Fruit fly (Drosophila melanogaster) whole organism, embryonic: ENCODE data around the gene CG42784.
A peak's percentile ranks its signal among the peaks of the same experiment; 100 is the strongest.

Source experiments
- Awh ChIP-seq: fragments of 200-800 bp; sonication (Bioruptor generic); IDR thresholded peaks from 2 replicates; pipeline ENCODE4, ENCODE4 v1.3.6; 2022; ENCODE audit warnings: missing biosample characterization, missing genetic modification characterization
- Bteb2 ChIP-seq: fragments of 200-800 bp; sonication (Bioruptor generic); optimal IDR thresholded peaks from 2 replicates; lab custom pipeline; 2016; ENCODE audit warnings: missing biosample characterization, missing genetic modification characterization
- CG11093 ChIP-seq: fragments of 200-800 bp; sonication (Bioruptor generic); IDR thresholded peaks from 3 replicates; pipeline ENCODE4 v1.3.6; 2022; ENCODE audit warnings: missing biosample characterization, missing genetic modification characterization
- CG12104 ChIP-seq: fragments of 200-800 bp; sonication (Bioruptor generic); optimal IDR thresholded peaks from 3 replicates; lab custom pipeline; 2016; ENCODE audit warnings: missing biosample characterization, missing genetic modification characterization
- CG14860 ChIP-seq: fragments of 200-800 bp; sonication (Bioruptor generic); IDR thresholded peaks from 3 replicates; pipeline ENCODE4 v1.3.6; 2022; ENCODE audit warnings: missing biosample characterization, missing genetic modification characterization; ENCODE audit not compliant: partially characterized antibody
- CG17568 ChIP-seq: fragments of 200-800 bp; sonication (Bioruptor generic); optimal IDR thresholded peaks from 2 replicates; lab custom pipeline; 2018; ENCODE audit warnings: missing biosample characterization, mild to moderate bottlenecking, missing genetic modification characterization, moderate library complexity
- CG33213 ChIP-seq: fragments of 200-800 bp; sonication (Bioruptor generic); optimal IDR thresholded peaks from 3 replicates; lab custom pipeline; 2016; ENCODE audit warnings: missing biosample characterization, missing genetic modification characterization
- CG3407 ChIP-seq: fragments of 200-800 bp; sonication (Bioruptor generic); optimal IDR thresholded peaks from 2 replicates; lab custom pipeline; 2018; ENCODE audit warnings: missing biosample characterization, mild to moderate bottlenecking, missing genetic modification characterization
- CG4730 ChIP-seq: fragments of 200-800 bp; sonication (Bioruptor generic); IDR thresholded peaks from 2 replicates; pipeline ENCODE4 v1.3.6; 2022; ENCODE audit warnings: missing biosample characterization, missing genetic modification characterization
- CG5180 ChIP-seq: fragments of 200-800 bp; sonication (Bioruptor generic); optimal IDR thresholded peaks from 3 replicates; lab custom pipeline; 2017; ENCODE audit warnings: missing biosample characterization, missing genetic modification characterization, mild to moderate bottlenecking, moderate library complexity, missing genetic modification reagents
- CG5953 ChIP-seq: fragments of 200-800 bp; sonication (Bioruptor generic); IDR thresholded peaks from 2 replicates; pipeline ENCODE4 v1.3.6; 2022; ENCODE audit warnings: missing biosample characterization, missing genetic modification characterization
- CG6272 ChIP-seq: fragments of 200-800 bp; sonication (Bioruptor generic); IDR thresholded peaks from 2 replicates; pipeline ENCODE4 v1.3.6; 2022; ENCODE audit warnings: missing biosample characterization, missing genetic modification characterization
- CG7745 ChIP-seq: fragments of 200-800 bp; sonication (Bioruptor generic); optimal IDR thresholded peaks from 2 replicates; lab custom pipeline; 2018; ENCODE audit warnings: missing biosample characterization, mild to moderate bottlenecking, missing genetic modification characterization, moderate library complexity
- CG9932 ChIP-seq: fragments of 200-800 bp; sonication (Bioruptor generic); IDR thresholded peaks from 2 replicates; pipeline ENCODE4 v1.3.6; 2022; ENCODE audit warnings: missing biosample characterization, missing genetic modification characterization
- HHEX ChIP-seq: fragments of 200-800 bp; sonication (Bioruptor generic); optimal IDR thresholded peaks from 3 replicates; lab custom pipeline; 2017; ENCODE audit warnings: missing biosample characterization, mild to moderate bottlenecking, missing genetic modification characterization, missing genetic modification reagents
- Hr39 ChIP-seq: fragments of >200 bp; optimal IDR thresholded peaks from 2 replicates; lab custom pipeline; 2017
- Mad ChIP-seq: fragments of 200-800 bp; sonication (Bioruptor generic); optimal IDR thresholded peaks from 2 replicates; lab custom pipeline; 2016; ENCODE audit warnings: missing biosample characterization, missing genetic modification characterization
- Pdp1 ChIP-seq, 2 experiments: fragments of 200-800 bp; sonication (Bioruptor generic); optimal IDR thresholded peaks; 3 replicates each; lab custom pipeline; 2016; ENCODE audit warnings: missing biosample characterization in 2 of 2, missing genetic modification characterization in 2 of 2, mild to moderate bottlenecking in 1 of 2, moderate library complexity in 1 of 2
- Ravus ChIP-seq: fragments of 200-800 bp; sonication (Bioruptor generic); IDR thresholded peaks from 2 replicates; pipeline ENCODE4 v1.3.6; 2022; ENCODE audit warnings: missing biosample characterization, missing genetic modification characterization
- Scr ChIP-seq: fragments of 200-800 bp; sonication (Bioruptor generic); IDR thresholded peaks from 2 replicates; pipeline ENCODE4 v1.3.6; 2022; ENCODE audit warnings: missing biosample characterization, missing genetic modification characterization; ENCODE audit not compliant: partially characterized antibody
- Sry-δ ChIP-seq: fragments of 200-800 bp; sonication (Bioruptor generic); optimal IDR thresholded peaks from 2 replicates; lab custom pipeline; 2016; ENCODE audit warnings: missing biosample characterization, missing genetic modification characterization
- Tbp ChIP-seq: fragments of >200 bp; optimal IDR thresholded peaks from 2 replicates; lab custom pipeline; 2018; ENCODE audit warnings: missing biosample characterization, missing genetic modification characterization
- ab ChIP-seq: fragments of 200-800 bp; sonication (Bioruptor generic); optimal IDR thresholded peaks from 2 replicates; lab custom pipeline; 2016; ENCODE audit warnings: missing biosample characterization, missing genetic modification characterization
- ash1 ChIP-seq: fragments of 200-800 bp; sonication (Bioruptor generic); optimal IDR thresholded peaks from 2 replicates; lab custom pipeline; 2018; ENCODE audit warnings: missing biosample characterization, mild to moderate bottlenecking, missing genetic modification characterization
- bab2 ChIP-seq: fragments of 200-800 bp; sonication (Bioruptor generic); optimal IDR thresholded peaks from 2 replicates; lab custom pipeline; 2016; ENCODE audit warnings: missing biosample characterization, missing genetic modification characterization
- btn ChIP-seq: fragments of 200-800 bp; sonication (Bioruptor generic); optimal IDR thresholded peaks from 2 replicates; lab custom pipeline; 2016; ENCODE audit warnings: missing biosample characterization, missing genetic modification characterization
- cato ChIP-seq: fragments of 200-800 bp; sonication (Bioruptor generic); optimal IDR thresholded peaks from 2 replicates; lab custom pipeline; 2016; ENCODE audit warnings: missing biosample characterization, missing genetic modification characterization, borderline replicate concordance
- crp ChIP-seq, 2 experiments: fragments of 200-800 bp; sonication (Bioruptor generic); optimal IDR thresholded peaks; 2 replicates in 1 of 2; 3 replicates in 1 of 2; lab custom pipeline; 2017; ENCODE audit warnings: missing biosample characterization in 2 of 2, missing genetic modification characterization in 2 of 2, mild to moderate bottlenecking in 1 of 2, moderate library complexity in 1 of 2
- da ChIP-seq: fragments of 200-800 bp; sonication (Bioruptor generic); optimal IDR thresholded peaks from 2 replicates; lab custom pipeline; 2016; ENCODE audit warnings: missing biosample characterization, missing genetic modification characterization
- dimm ChIP-seq: fragments of 200-800 bp; sonication (Bioruptor generic); IDR thresholded peaks from 2 replicates; pipeline ENCODE4 v1.3.6; 2022; ENCODE audit warnings: missing biosample characterization, missing genetic modification characterization
- dmrt99B ChIP-seq: fragments of 200-800 bp; sonication (Bioruptor generic); optimal IDR thresholded peaks from 2 replicates; lab custom pipeline; 2018; ENCODE audit warnings: missing biosample characterization, mild to moderate bottlenecking, missing genetic modification characterization, moderate library complexity
- dpn ChIP-seq, 2 experiments: fragments of 200-800 bp; sonication (Bioruptor generic); optimal IDR thresholded peaks; 3 replicates each; lab custom pipeline; 2016; ENCODE audit warnings: missing biosample characterization in 2 of 2, missing genetic modification characterization in 2 of 2
- gcm2 ChIP-seq: fragments of 200-800 bp; sonication (Bioruptor generic); optimal IDR thresholded peaks from 2 replicates; lab custom pipeline; 2016; ENCODE audit warnings: missing biosample characterization, missing genetic modification characterization
- gsb-n ChIP-seq: fragments of 200-800 bp; sonication (Bioruptor generic); optimal IDR thresholded peaks from 3 replicates; lab custom pipeline; 2018; ENCODE audit warnings: missing biosample characterization, mild to moderate bottlenecking, missing genetic modification characterization
- jigr1 ChIP-seq: fragments of 200-800 bp; sonication (Bioruptor generic); IDR thresholded peaks from 3 replicates; pipeline ENCODE4 v1.3.6; 2022; ENCODE audit warnings: missing biosample characterization, missing genetic modification characterization
- kay ChIP-seq: fragments of 200-800 bp; sonication (Bioruptor generic); optimal IDR thresholded peaks from 2 replicates; lab custom pipeline; 2016; ENCODE audit warnings: missing biosample characterization, missing genetic modification characterization
- lov ChIP-seq, 2 experiments: fragments of 200-800 bp in 1 of 2; fragments of >200 bp in 1 of 2; sonication (Bioruptor generic) in 1 of 2; IDR thresholded peaks in 1 of 2; optimal IDR thresholded peaks in 1 of 2; 2 replicates in 1 of 2; 3 replicates in 1 of 2; pipeline versions ENCODE4 v1.3.6 to Lab custom; 2017 to 2022; ENCODE audit warnings: missing biosample characterization in 1 of 2, missing genetic modification characterization in 1 of 2
- pnt ChIP-seq: fragments of 200-800 bp; sonication (Bioruptor generic); optimal IDR thresholded peaks from 3 replicates; lab custom pipeline; 2016; ENCODE audit warnings: missing biosample characterization, missing genetic modification characterization
- prd ChIP-seq, 3 experiments: fragments of >200 bp in 2 of 3; fragments of 200-800 bp in 1 of 3; sonication (Bioruptor generic) in 1 of 3; optimal IDR thresholded peaks in 2 of 3; IDR thresholded peaks in 1 of 3; 2 replicates in 2 of 3; 3 replicates in 1 of 3; pipeline versions ENCODE4 v1.3.6 to Lab custom; 2017 to 2022; ENCODE audit warnings: missing biosample characterization in 1 of 3, missing genetic modification characterization in 1 of 3
- pum ChIP-seq: fragments of 200-800 bp; sonication (Bioruptor generic); optimal IDR thresholded peaks from 2 replicates; lab custom pipeline; 2016; ENCODE audit warnings: missing biosample characterization, missing genetic modification characterization
- sisA ChIP-seq: fragments of 200-800 bp; sonication (Bioruptor generic); IDR thresholded peaks from 2 replicates; pipeline ENCODE4 v1.3.6; 2022; ENCODE audit warnings: missing biosample characterization, missing genetic modification characterization
- sob ChIP-seq: fragments of 200-800 bp; sonication (Bioruptor generic); IDR thresholded peaks from 2 replicates; pipeline ENCODE4 v1.3.6; 2022; ENCODE audit warnings: missing biosample characterization, missing genetic modification characterization
- stwl ChIP-seq: fragments of 200-800 bp; sonication (Bioruptor generic); optimal IDR thresholded peaks from 3 replicates; lab custom pipeline; 2018; ENCODE audit warnings: missing biosample characterization, mild to moderate bottlenecking, missing genetic modification characterization, moderate library complexity
- trem ChIP-seq: fragments of 200-800 bp; optimal IDR thresholded peaks from 3 replicates; lab custom pipeline; 2019; ENCODE audit warnings: missing biosample characterization, mild to moderate bottlenecking, missing genetic modification characterization, moderate library complexity
- tup ChIP-seq: fragments of 200-800 bp; sonication (Bioruptor generic); optimal IDR thresholded peaks from 2 replicates; lab custom pipeline; 2016; ENCODE audit warnings: missing biosample characterization, mild to moderate bottlenecking, missing genetic modification characterization, moderate library complexity
- unpg ChIP-seq: fragments of 200-800 bp; sonication (Bioruptor generic); optimal IDR thresholded peaks from 3 replicates; lab custom pipeline; 2018; ENCODE audit warnings: missing biosample characterization, mild to moderate bottlenecking, missing genetic modification characterization, moderate library complexity
- zen ChIP-seq: fragments of 200-800 bp; sonication (Bioruptor generic); optimal IDR thresholded peaks from 3 replicates; lab custom pipeline; 2018; ENCODE audit warnings: missing biosample characterization, mild to moderate bottlenecking, missing genetic modification characterization, moderate library complexity

Gene CG42784

DNA sequence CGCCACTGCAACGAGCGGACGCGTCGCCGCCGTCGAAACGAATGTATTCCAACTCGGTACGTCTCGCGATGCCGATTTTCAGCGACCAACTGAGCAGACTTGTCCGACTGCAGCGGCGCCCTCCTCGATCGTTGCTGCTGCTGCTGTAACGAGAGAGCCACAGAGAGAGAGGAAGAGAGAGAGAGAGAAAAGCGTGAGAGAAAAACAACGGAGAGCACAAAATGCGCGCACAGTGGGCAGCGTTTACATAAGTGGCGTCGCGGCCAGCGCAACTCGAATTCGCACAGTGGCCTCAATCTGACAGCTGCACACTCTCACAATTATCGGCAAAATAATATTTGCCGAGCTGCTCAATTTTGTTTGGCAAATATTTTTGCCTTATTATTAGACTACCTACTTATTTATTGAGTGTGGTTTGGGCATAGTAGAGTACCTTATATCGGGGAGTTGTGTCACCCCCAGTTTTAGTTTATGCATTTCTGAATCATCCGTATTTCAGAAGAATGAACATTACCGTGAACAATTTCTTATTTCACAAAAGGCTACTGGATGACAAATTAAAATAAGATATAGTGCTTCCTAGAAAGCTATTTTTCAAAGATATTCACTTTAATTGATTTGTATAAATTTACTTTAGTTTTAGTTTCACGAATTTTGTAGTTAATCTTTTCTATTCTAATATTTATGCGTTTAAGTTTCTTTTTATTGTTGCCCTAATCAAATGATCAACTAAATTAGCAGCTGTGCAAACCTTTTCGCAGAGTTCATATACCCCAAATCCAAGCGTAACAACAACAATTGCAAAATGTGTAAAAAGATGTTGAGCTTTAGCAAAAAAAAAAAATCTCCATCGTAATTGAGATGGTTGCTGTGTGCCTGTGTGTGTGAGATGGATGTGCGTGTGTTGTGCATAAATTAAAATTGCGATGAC is 98.4 kb downstream of the CG42784 start (continued):
- TF ChIP-seq prd (optimal IDR thresholded peaks at IDR 0.05; lab: Kevin White, UChicago): no peak
- peak; percentile 77 for TF ChIP-seq prd (GFP tag; IDR thresholded peaks at IDR 0.05; lab: Robert Waterston, UW)
- peak; percentile 20 for TF ChIP-seq cato (GFP tag; lab: Kevin White, UChicago)
- peak; percentile 58; the same call in 2 of the 3 replicates for TF ChIP-seq CG11093 (GFP tag; lab: Robert Waterston, UW)
- TF ChIP-seq CG5180: peak; percentile 17
- peak; percentile 85 for TF ChIP-seq CG9932 (GFP tag; lab: Robert Waterston, UW)
- peak; percentile 49 for TF ChIP-seq gsb-n
- TF ChIP-seq Tbp: no peak
- peak; percentile 66 for TF ChIP-seq dmrt99B
- TF ChIP-seq jigr1: no peak
- TF ChIP-seq kay: peak; percentile 68
- no peak for TF ChIP-seq Scr (GFP tag; lab: Robert Waterston, UW)
- TF ChIP-seq lov (optimal IDR thresholded peaks at IDR 0.05; lab: Kevin White, UChicago): no peak
- TF ChIP-seq lov (GFP tag; IDR thresholded peaks at IDR 0.05; lab: Robert Waterston, UW): peak; percentile 56; the same call in 1 of the 3 replicates
- peak; percentile 59 for TF ChIP-seq unpg (GFP tag; lab: Kevin White, UChicago)
- peak; percentile 40 for TF ChIP-seq Mad
- peak; percentile 44 for TF ChIP-seq CG5953 (GFP tag; lab: Robert Waterston, UW)
- peak; percentile 4 for TF ChIP-seq trem
- peak; percentile 66 for TF ChIP-seq pum (GFP tag; lab: Kevin White, UChicago)
- peak; percentile 58 for TF ChIP-seq pnt (GFP tag; lab: Kevin White, UChicago)
- no peak; the same call in 1 of the 2 replicates for TF ChIP-seq Ravus (GFP tag; lab: Robert Waterston, UW)
- TF ChIP-seq bab2 (GFP tag; lab: Kevin White, UChicago): peak; percentile 69
- TF ChIP-seq zen (tag; lab: Kevin White, UChicago): peak; percentile 30
- no peak for TF ChIP-seq gcm2 (GFP tag; lab: Kevin White, UChicago)
- no peak for TF ChIP-seq CG4730 (GFP tag; lab: Robert Waterston, UW)
- peak; percentile 35 for TF ChIP-seq CG17568 (GFP tag; lab: Kevin White, UChicago)
- no peak for TF ChIP-seq CG3407 (GFP tag; lab: Kevin White, UChicago)
- peak; percentile 61; the same call in 1 of the 2 replicates for TF ChIP-seq CG6272 (GFP tag; lab: Robert Waterston, UW)
- TF ChIP-seq Bteb2: peak; percentile 40
- no peak for TF ChIP-seq crp (GFP tag; optimal IDR thresholded peaks at IDR 0.05; lab: Kevin White, UChicago)
- TF ChIP-seq CG33213 (GFP tag; lab: Kevin White, UChicago): peak; percentile 62
- no peak for TF ChIP-seq btn (GFP tag; lab: Kevin White, UChicago)
- TF ChIP-seq stwl: no peak
- TF ChIP-seq Hr39 (lab: Kevin White, UChicago): no peak
- 0 out of 2 replicates have a peak, but pooled peaks have one; percentile 38 for TF ChIP-seq Awh
- TF ChIP-seq CG14860 (GFP tag; lab: Robert Waterston, UW): no peak
- TF ChIP-seq sob (GFP tag; lab: Robert Waterston, UW): peak; percentile 81
- peak; percentile 22 for TF ChIP-seq Sry-δ (GFP tag; lab: Kevin White, UChicago)
- TF ChIP-seq tup (GFP tag; lab: Kevin White, UChicago): no peak
- TF ChIP-seq sisA (GFP tag; lab: Robert Waterston, UW): peak; percentile 68
- TF ChIP-seq CG7745: no peak
- TF ChIP-seq CG12104 (GFP tag; lab: Kevin White, UChicago): peak; percentile 29
- TF ChIP-seq dimm (GFP tag; lab: Robert Waterston, UW): no peak
- peak; percentile 9 for TF ChIP-seq ab (GFP tag; lab: Kevin White, UChicago)
- TF ChIP-seq ash1: no peak
- no peak for TF ChIP-seq da
- peak; percentile 66 to 96 for TF ChIP-seq Pdp1 (GFP tag; optimal IDR thresholded peaks at IDR 0.05; lab: Kevin White, UChicago)
- TF ChIP-seq dpn (GFP tag; optimal IDR thresholded peaks at IDR 0.05; lab: Kevin White, UChicago): peak; percentile 69 to 73
- peak; percentile 74 for TF ChIP-seq HHEX (GFP tag; lab: Kevin White, UChicago)
